Worm (Caenorhabditis elegans) whole organism, midembryonic: ENCODE measurements around the gene ZK1086.3.

Experiments
- cog-1 ChIP-seq: sonication (generic microtip); optimal IDR thresholded peaks from 2 replicates; lab custom pipeline; 2016; ENCODE audit warnings: missing genetic modification characterization, missing compliant biosample characterization
- flt-1 ChIP-seq: fragments of 200-800 bp; sonication (Bioruptor generic); IDR thresholded peaks from 2 replicates; pipeline ENCODE4 v1.3.6; 2022; ENCODE audit warnings: missing genetic modification characterization, missing compliant biosample characterization
- klf-2 ChIP-seq: fragments of 200-800 bp; sonication (Bioruptor generic); conservative IDR thresholded peaks from 2 replicates; pipeline ENCODE4 v1.3.6; 2022; ENCODE audit warnings: missing genetic modification reagents, missing genetic modification characterization, missing compliant biosample characterization
- med-1 ChIP-seq: sonication (generic microtip); optimal IDR thresholded peaks from 2 replicates; lab custom pipeline; 2017; ENCODE audit warnings: missing genetic modification characterization, mild to moderate bottlenecking, missing compliant biosample characterization, antibody characterized with exemption, missing genetic modification reagents; ENCODE audit not compliant: insufficient read depth
- ref-1 ChIP-seq: fragments of 200-800 bp; sonication (Bioruptor generic); conservative IDR thresholded peaks from 2 replicates; pipeline ENCODE4 v1.3.6; 2022; ENCODE audit warnings: missing genetic modification reagents, missing genetic modification characterization, missing compliant biosample characterization
- ztf-23 ChIP-seq: fragments of 200-800 bp; sonication (Bioruptor generic); IDR thresholded peaks from 2 replicates; pipeline ENCODE4 v1.3.6; 2022; ENCODE audit warnings: missing genetic modification reagents, missing genetic modification characterization, missing compliant biosample characterization
- ztf-29 ChIP-seq: fragments of 200-800 bp; sonication (Bioruptor generic); IDR thresholded peaks from 2 replicates; pipeline ENCODE4 v1.3.6; 2022; ENCODE audit warnings: missing genetic modification reagents, missing genetic modification characterization, missing compliant biosample characterization

DNA sequence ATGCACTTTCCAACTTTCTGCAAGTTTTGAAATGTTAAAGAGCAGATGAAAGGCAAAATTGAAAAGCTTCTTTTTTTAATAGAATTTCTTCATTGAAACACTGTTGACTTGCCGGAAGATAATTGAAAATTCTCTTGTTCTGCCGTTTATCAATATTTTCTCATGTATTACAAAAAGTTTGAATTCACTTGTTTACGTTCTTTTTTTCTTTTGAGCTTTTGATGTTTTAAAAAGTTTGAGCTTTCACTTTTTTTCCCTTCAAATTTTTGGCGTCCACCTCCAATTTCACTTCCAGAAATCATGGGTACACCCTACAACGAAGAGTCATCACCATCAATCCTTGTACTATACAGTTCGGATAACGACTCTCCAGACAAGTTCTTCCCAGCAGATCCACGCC lies 43.5 kb downstream of the ZK1086.3 start, which contains the start of gene F19D8.2:
- TF ChIP-seq flt-1 (GFP tag; lab: Robert Waterston, UW) (no peak), ztf-23 (GFP tag; lab: Robert Waterston, UW) (no peak), ztf-29 (no peak), ref-1 (GFP tag; lab: Robert Waterston, UW) (no peak), klf-2 (GFP tag; lab: Robert Waterston, UW) (no peak), med-1 (GFP tag; lab: Kevin White, UChicago) (no peak), cog-1 (no peak)
